Worm (Caenorhabditis elegans): ENCODE data around the gene Y73F8A.20.

Y73F8A.20 gene

DNA sequence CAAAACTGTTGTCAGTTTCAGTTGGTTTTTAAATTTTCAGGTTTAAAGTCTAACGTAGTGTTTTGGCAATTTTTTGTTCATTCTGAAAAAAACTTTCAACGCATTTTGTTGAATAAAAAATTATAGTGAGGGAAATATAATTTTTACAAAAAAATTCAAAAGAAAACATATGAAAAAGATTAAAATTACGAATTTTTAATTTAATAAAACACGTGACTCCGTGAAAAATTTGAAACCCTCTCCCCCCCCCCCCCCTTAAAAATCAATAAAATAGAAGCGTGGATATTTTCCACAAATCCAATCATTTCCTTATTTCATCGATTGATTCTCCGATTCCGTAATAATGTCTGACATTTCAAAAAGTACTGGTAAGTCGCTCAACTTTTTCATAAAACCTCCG is at the start of gene Y73F8A.20:
Y73F8A.20 (plus strand) TSS at position 301 of the 400 bp plus-strand sequence.
- TF ChIP-seq W03F9.2 (tag; optimal IDR thresholded peaks at IDR 0.05) = no peak
- no peak for TF ChIP-seq dao-5 (tag; optimal IDR thresholded peaks at IDR 0.05)
- TF ChIP-seq him-1 (tag; optimal IDR thresholded peaks at IDR 0.05) = no peak

DNA sequence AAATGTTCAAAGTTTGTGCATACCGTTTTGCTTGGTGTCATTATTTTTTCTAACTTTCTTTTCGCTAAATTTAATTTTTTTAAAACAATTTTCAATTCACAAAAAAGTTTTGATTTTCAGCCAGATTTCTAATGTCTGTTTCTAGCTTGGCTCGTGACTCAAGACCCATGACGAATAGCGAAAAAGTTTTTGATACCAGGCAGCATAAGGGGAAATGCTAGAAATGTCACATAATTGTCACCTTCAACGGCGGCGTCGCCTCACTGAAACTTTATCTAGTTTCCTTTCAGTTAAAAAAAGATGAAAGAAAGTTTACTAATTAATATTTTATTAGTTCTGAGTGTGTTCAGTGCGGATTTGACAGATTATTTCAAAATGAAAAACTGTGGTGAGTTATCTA is 41.5 kb upstream of the Y73F8A.20 start, which contains the start of gene irld-59:
irld-59 (plus strand) TSS at position 301 of the 400 bp plus-strand sequence.
- TF ChIP-seq W03F9.2 (tag; optimal IDR thresholded peaks at IDR 0.05) (no peak), him-1 (tag; optimal IDR thresholded peaks at IDR 0.05) (no peak), dao-5 (tag; optimal IDR thresholded peaks at IDR 0.05) (no peak)

DNA sequence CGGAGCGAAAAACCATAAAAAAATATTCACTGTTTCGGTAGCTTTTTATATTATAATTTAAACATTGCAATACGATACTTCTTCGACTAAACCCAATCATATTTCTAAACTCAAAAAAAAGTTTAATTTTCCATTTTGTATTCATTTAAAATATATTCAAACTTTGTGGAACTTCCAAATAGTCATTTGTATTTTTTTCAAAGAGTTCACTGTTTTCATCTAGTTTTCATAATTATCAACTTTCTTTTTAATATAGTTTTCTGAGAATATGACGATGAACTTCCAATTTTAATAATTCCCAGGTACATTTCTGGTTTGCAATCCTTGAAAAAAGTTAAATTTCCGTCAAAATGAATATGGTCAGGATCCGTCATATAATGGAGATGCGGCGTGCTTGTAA is 17.0 kb upstream of the Y73F8A.20 start, which contains the start of gene cpna-4:
cpna-4 (plus strand) TSS at position 301 of the 400 bp plus-strand sequence.
- no peak for TF ChIP-seq dao-5 (tag; optimal IDR thresholded peaks at IDR 0.05)
- no peak for TF ChIP-seq him-1 (tag; optimal IDR thresholded peaks at IDR 0.05)
- TF ChIP-seq W03F9.2 (tag; optimal IDR thresholded peaks at IDR 0.05) = no peak

DNA sequence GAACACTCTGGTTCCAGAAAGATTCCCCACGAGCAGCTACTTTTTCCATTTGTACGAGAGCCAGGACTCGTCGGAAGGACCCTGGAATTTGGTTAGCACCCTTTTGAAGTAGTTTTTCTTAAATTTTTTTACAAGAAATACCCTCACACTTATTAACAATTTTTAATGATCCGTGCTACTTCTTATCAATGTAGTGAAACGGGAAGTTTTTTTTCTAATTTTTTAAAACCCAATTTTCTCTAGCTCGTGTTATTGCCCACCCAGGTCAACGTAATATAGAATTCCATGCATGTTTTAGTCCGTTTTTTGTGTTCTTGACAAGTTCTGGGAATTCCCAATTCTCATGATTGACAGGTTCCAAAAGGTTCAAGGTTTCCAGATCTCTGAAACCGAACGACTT is 16.4 kb upstream of the Y73F8A.20 start:
- TF ChIP-seq him-1 (tag; optimal IDR thresholded peaks at IDR 0.05) = no peak

DNA sequence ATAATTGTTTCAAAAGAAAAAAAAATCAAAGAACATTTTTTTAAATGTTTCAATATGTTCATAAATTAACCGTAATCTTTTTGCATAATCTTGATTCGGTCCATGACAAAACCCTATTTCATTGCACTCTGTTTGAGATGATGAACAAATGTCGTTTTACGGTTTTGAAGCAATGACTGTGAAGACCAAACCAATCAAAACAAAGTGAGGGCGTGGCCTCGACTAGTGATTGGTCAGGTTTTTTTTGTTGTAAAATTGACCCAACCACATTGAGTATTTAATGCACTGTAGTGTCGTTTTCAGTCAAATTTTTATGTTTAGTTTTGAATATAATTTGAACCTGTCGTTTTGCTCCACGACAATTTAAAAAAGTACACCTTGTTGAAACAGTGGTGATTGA is 787 bp upstream of the Y73F8A.20 start:
- TF ChIP-seq him-1 (tag; optimal IDR thresholded peaks at IDR 0.05) (no peak), W03F9.2 (tag; optimal IDR thresholded peaks at IDR 0.05) (no peak), dao-5 (tag; optimal IDR thresholded peaks at IDR 0.05) (no peak)

DNA sequence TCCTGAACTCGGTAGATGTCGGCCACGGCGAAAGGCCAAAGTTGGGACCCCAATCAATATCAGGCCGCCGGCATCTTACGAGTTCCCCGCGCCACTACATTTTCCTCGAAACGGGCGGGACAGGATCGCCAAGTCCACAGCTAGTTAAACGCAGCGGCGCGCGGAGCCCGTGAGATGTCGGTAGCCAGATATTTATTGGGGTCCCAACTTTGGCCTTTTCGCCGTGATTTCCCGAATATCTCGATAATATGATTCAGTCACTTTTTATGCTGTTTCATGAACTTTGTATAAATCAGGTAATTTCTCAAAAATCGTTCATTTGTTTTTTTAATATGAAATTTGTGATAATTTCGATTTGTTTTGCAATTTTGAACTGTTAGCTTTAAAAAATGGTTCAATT is 3.6 kb downstream of the Y73F8A.20 start:
- TF ChIP-seq W03F9.2 (tag; optimal IDR thresholded peaks at IDR 0.05) (no peak), dao-5 (tag; optimal IDR thresholded peaks at IDR 0.05) (no peak), him-1 (tag; optimal IDR thresholded peaks at IDR 0.05) (no peak)

DNA sequence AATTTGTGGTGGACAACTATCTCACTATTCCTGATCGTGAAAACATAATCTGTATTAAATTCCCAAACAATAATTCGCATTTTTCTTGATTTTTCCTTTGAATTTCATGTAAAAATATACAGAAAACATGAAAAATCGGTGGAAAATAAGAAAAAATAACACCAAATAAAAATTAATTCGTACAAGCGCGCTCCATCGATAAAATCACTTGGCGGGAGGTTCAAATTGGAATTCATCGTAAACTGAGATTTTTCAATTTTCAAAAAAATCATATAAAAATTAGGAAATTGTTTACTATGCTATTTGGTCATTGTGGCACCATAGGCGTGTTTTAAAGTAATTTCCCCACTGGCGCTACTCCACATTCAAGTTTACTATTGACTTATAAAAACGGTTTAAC is 4.3 kb downstream of the Y73F8A.20 start:
- TF ChIP-seq dao-5 (tag; optimal IDR thresholded peaks at IDR 0.05) (no peak), W03F9.2 (tag; optimal IDR thresholded peaks at IDR 0.05) (no peak), him-1 (tag; optimal IDR thresholded peaks at IDR 0.05) (no peak)

DNA sequence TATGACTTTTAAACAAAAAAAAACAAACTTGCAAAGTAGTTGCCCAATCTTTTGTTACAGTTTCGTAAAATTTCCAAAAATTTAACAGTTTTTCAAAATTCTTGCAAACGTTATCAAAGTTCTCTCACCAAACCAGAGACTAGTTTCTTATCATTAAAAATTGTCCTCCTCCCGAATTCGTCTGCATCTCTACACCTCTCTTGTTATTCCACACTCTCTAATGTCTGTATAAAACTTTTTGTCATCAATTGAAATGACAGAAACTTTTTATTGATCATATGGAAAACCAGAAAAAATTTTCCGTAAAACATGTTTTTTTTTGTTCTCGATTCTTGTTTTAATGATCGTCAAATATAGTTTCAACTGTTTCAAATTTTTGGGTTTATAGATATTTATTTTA is 6.9 kb downstream of the Y73F8A.20 start:
- TF ChIP-seq W03F9.2 (tag; optimal IDR thresholded peaks at IDR 0.05) (no peak), dao-5 (tag; optimal IDR thresholded peaks at IDR 0.05) (no peak), him-1 (tag; optimal IDR thresholded peaks at IDR 0.05) (no peak)

DNA sequence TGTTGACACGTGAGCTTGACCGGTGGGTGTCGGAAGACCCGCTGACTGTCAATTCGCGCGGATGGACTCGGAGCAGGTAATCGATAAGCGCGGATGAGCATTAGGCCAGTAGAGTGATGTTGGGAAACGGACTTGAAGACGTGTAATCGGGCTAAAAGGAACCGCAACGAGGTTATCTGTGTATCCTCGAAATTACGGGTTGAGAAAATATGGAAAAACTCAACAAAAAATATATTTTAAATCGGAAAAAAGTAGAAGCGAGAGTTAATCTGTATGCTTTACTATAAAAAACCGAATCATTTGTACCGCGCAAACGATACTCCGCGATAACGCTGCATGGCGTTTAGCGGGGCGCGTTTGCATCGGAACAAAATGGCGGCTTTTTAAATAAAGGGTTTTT is 12.7 kb downstream of the Y73F8A.20 start, which contains the start of gene Y73F8A.1159:
Y73F8A.1159 (minus strand) TSS at position 101 of the 400 bp plus-strand sequence.
- TF ChIP-seq W03F9.2 (tag; optimal IDR thresholded peaks at IDR 0.05) (no peak), dao-5 (tag; optimal IDR thresholded peaks at IDR 0.05) (no peak), him-1 (tag; optimal IDR thresholded peaks at IDR 0.05) (no peak)

DNA sequence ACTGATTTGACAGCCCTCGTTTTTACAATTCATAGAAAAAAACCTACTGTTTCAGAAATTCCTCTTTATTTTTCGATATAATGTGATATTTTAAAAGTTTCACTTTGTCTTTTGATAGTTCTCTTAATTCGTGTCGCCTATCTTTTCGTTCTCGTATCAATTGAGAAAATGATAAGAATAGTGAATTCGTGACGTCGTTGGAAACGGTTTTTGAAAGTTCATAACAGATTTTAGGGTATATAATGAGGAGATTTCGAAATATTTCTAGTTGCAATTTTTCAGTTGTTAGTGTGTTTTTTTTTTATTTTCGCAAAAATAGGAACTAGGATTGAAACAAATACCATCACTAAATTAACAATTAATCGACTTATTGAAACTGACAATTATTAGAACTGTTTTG is 13.3 kb downstream of the Y73F8A.20 start:
- TF ChIP-seq him-1 (tag; optimal IDR thresholded peaks at IDR 0.05) = no peak
- no peak for TF ChIP-seq dao-5 (tag; optimal IDR thresholded peaks at IDR 0.05)
- TF ChIP-seq W03F9.2 (tag; optimal IDR thresholded peaks at IDR 0.05) = no peak

DNA sequence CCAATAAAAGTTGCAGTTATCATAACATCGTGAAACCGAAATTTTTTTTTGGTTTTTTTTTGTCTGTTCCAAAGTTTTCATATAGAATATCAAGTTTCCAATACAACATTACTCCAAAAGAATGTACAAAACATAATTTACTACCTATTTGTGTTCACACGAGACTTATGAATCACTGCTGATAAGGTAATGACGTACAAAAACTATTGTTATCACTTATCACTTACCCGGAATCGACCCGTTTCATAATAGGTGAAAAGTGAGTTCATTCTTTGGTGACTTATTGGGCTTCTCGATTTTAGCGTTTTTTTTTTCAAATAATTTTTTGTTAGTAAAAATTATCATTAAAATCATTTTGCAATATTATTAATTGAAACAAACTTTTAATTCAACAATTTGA is 14.9 kb downstream of the Y73F8A.20 start:
- TF ChIP-seq him-1 (tag; optimal IDR thresholded peaks at IDR 0.05) (no peak), W03F9.2 (tag; optimal IDR thresholded peaks at IDR 0.05) (no peak), dao-5 (tag; optimal IDR thresholded peaks at IDR 0.05) (no peak)

DNA sequence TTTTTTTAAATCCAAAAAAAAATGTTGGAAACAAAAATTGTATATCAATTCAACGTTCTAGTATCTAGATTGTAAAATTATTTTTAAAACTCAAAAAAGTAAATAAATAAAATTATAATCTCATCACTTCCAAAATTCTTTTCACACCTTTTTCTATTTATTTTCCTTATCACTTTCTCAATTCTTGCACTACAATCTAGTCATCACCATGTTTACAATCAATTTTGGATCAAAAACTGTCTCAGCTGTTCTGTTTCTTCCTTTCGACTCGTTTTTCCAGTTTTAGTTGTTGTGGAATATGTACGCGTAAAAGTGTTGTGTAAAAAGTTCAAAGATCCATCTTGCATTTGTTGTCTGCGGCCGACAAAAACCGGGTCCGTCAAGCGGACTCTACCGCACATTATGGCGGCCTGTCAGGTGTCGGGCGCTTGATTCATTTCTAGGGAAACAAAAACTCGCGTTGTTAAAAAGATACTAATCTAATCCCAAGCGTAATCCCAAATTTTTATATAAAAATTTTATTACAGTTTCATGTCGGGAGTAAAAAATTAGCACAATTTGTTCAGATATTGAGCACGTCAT is 16.4 kb downstream of the Y73F8A.20 start:
- TF ChIP-seq him-1 (tag; optimal IDR thresholded peaks at IDR 0.05) (no peak), W03F9.2 (tag; optimal IDR thresholded peaks at IDR 0.05) (no peak), dao-5 (tag; optimal IDR thresholded peaks at IDR 0.05) (no peak)

DNA sequence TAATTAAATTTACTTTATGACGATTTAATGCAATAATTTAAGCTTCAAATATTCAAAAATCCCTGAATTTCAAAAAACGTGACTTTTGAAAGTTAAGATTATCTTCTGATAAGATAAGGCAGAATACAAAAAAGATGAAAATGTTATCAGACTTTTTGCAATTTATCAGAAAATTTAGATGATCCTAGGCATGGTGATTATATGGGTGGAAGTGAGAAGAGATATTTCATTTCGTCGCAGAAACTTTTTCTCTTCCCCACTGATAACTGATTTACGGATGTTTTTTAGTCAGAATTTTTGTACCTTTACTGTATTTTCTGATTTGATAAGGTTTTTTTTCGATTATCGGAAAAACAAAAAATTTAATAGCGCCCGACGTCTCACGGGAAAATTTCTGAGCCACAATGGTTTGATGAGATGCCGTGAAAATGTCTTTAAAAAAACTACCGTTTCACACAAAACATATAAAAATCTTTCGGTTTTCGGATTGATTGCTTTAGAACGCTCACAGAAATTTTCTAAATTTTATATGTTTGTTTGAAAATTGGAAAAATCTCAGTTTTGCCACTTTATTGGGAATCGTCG is 17.1 kb downstream of the Y73F8A.20 start:
- no peak for TF ChIP-seq him-1 (tag; optimal IDR thresholded peaks at IDR 0.05)
- no peak for TF ChIP-seq dao-5 (tag; optimal IDR thresholded peaks at IDR 0.05)
- no peak for TF ChIP-seq W03F9.2 (tag; optimal IDR thresholded peaks at IDR 0.05)

DNA sequence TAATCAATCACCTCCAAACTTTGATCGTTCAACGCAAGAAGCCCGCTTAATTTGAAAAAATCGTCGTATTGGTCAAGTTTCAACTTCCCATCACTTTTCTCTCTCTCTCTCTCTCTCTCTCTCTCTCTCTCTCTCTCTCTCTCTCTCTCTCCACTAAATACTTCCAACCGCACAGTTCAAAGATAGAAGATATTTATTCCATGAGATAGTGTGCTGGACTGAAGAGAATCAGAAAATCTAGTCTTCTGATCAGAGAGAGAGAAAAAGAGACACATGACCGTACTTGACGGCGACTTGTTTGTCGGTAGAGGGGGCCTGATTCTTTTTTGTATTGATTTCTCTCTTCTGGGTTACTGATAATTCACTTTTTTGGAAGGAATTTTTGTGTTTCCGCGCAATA is 20.4 kb downstream of the Y73F8A.20 start:
- TF ChIP-seq W03F9.2 (tag; optimal IDR thresholded peaks at IDR 0.05) (no peak), him-1 (tag; optimal IDR thresholded peaks at IDR 0.05) (no peak), dao-5 (tag; optimal IDR thresholded peaks at IDR 0.05) (no peak)

DNA sequence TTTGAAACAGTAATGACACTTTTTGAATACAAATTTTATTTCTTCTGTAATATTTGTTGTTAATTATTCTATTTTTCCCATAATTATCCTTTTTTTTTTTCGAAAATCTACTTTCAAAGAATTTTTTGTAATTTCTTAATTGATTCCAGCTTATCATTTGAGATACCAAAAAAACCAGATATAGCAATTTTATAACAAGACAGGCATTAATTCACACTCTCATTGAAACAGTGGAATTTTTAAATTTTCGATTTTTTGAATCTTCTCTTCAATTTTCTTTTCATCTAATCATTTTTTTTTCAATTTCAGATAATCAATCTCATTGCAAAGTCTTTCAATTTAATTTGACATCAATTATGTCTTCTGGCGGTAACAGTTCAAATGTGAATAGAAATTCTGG is 21.7 kb downstream of the Y73F8A.20 start, which contains the start of gene nhr-5:
nhr-5 (plus strand) TSS at position 301 of the 400 bp plus-strand sequence.
- TF ChIP-seq him-1 (tag; optimal IDR thresholded peaks at IDR 0.05) = no peak
- TF ChIP-seq dao-5 (tag; optimal IDR thresholded peaks at IDR 0.05) = no peak
- TF ChIP-seq W03F9.2 (tag; optimal IDR thresholded peaks at IDR 0.05) = no peak

Measured in whole organism, L4/young adult.